Fruit fly (Drosophila melanogaster): ENCODE measurements around the gene Ranbp21.
A peak's percentile ranks its signal among the peaks of the same experiment; 100 is the strongest.

The Ranbp21 gene

DNA sequence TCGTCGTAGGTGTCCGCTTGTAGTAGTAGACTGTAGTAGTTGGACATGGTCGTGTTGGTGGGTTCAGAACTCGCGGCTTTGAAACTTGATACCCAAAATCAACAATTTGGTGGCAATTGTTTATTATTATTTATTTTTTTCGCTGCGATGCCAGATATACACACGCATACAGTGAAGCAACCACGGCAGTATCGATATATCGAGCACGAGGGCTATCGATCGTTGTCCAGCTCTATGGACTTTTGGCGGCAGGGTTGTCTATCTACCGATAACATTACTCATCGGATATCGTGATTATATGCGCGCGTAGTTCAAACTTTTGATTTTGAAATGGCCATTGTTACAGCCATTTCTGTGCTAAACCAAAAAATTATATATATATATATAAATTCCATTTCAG, 50.4 kb downstream of the Ranbp21 start, which contains the start of gene CG14220 (continued):
- TF ChIP-seq sna (GFP tag; IDR thresholded peaks at IDR 0.05; ENCODE audit: partially characterized antibody) (peak; percentile 85), CG8290 (GFP tag; optimal IDR thresholded peaks at IDR 0.05) (no peak), CG8290 (tag; optimal IDR thresholded peaks at IDR 0.05) (peak in 1 of 2 experiments; percentile 72), Pdp1 (GFP tag; optimal IDR thresholded peaks at IDR 0.05) (no peak), B-H2 (GFP tag; optimal IDR thresholded peaks at IDR 0.05) (peak; percentile 37), CG12659 (GFP tag; optimal IDR thresholded peaks at IDR 0.05) (peak; percentile 44), CG12744 (GFP tag; optimal IDR thresholded peaks at IDR 0.05) (no peak), Nf-YC (tag; optimal IDR thresholded peaks at IDR 0.05) (peak; percentile 16), tll (GFP tag; optimal IDR thresholded peaks at IDR 0.05) (no peak), unc-4 (GFP tag; IDR thresholded peaks at IDR 0.05; ENCODE audit: partially characterized antibody) (peak; percentile 93), dpn (GFP tag; optimal IDR thresholded peaks at IDR 0.05) (peak in 1 of 2 experiments; percentile 10), ham (GFP tag; IDR thresholded peaks at IDR 0.05) (no peak), Bgb (GFP tag; IDR thresholded peaks at IDR 0.05; ENCODE audit: partially characterized antibody) (peak; percentile 97), CG16813 (GFP tag; IDR thresholded peaks at IDR 0.05; ENCODE audit: partially characterized antibody) (peak; percentile 93), Meics (GFP tag; optimal IDR thresholded peaks at IDR 0.05) (peak; percentile 12), h (optimal IDR thresholded peaks at IDR 0.05) (no peak), Poxn (GFP tag; IDR thresholded peaks at IDR 0.05) (no peak), gsb-n (tag; optimal IDR thresholded peaks at IDR 0.05) (no peak), pnt (GFP tag; optimal IDR thresholded peaks at IDR 0.05) (no peak), CG6765 (GFP tag; optimal IDR thresholded peaks at IDR 0.05) (no peak), sens (GFP tag) (peak; percentile 70), zf30C (GFP tag; optimal IDR thresholded peaks at IDR 0.05) (no peak), CG1792 (GFP tag; optimal IDR thresholded peaks at IDR 0.05) (no peak), CG34376 (GFP tag; optimal IDR thresholded peaks at IDR 0.05) (peak; percentile 51), CG17385 (GFP tag; optimal IDR thresholded peaks at IDR 0.05) (peak; percentile 5), mld (GFP tag; IDR thresholded peaks at IDR 0.05; ENCODE audit: partially characterized antibody) (peak; percentile 93), CG4282 (GFP tag; optimal IDR thresholded peaks at IDR 0.05) (no peak), CG7963 (GFP tag; IDR thresholded peaks at IDR 0.05; ENCODE audit: partially characterized antibody) (peak; percentile 94), dm (GFP tag; optimal IDR thresholded peaks at IDR 0.05) (peak; percentile 4), kni (GFP tag; optimal IDR thresholded peaks at IDR 0.05) (no peak), CG11247 (GFP tag; IDR thresholded peaks at IDR 0.05) (no peak), CG4820 (GFP tag; optimal IDR thresholded peaks at IDR 0.05) (no peak), lmd (GFP tag; IDR thresholded peaks at IDR 0.05) (no peak), Side (GFP tag; optimal IDR thresholded peaks at IDR 0.05) (no peak), CoRest (tag; optimal IDR thresholded peaks at IDR 0.05) (peak; percentile 17), Vsx1 (GFP tag; optimal IDR thresholded peaks at IDR 0.05) (no peak), bowl (GFP tag; IDR thresholded peaks at IDR 0.05) (no peak), CG9609 (GFP tag; optimal IDR thresholded peaks at IDR 0.05) (no peak), Hmr (GFP tag; optimal IDR thresholded peaks at IDR 0.05) (peak; percentile 53), gsb (GFP tag; IDR thresholded peaks at IDR 0.05) (no peak), CG10543 (GFP tag; optimal IDR thresholded peaks at IDR 0.05) (peak; percentile 32), slou (GFP tag; optimal IDR thresholded peaks at IDR 0.05) (no peak), CG6689 (GFP tag; IDR thresholded peaks at IDR 0.05) (no peak), knrl (GFP tag; IDR thresholded peaks at IDR 0.05; ENCODE audit: partially characterized antibody) (peak; percentile 87), chif (GFP tag; optimal IDR thresholded peaks at IDR 0.05) (no peak), CG13624 (GFP tag; optimal IDR thresholded peaks at IDR 0.05) (peak; percentile 7), wor (GFP tag; IDR thresholded peaks at IDR 0.05) (no peak), Kr (GFP tag; optimal IDR thresholded peaks at IDR 0.05) (no peak), Max (GFP tag; optimal IDR thresholded peaks at IDR 0.05) (no peak), disco-r (GFP tag; optimal IDR thresholded peaks at IDR 0.05) (no peak), Lhr (GFP tag; optimal IDR thresholded peaks at IDR 0.05) (peak; percentile 36)

Measured in whole organism, embryonic.